Fruit fly (Drosophila melanogaster) whole organism, embryonic: ENCODE data around the gene Abca3.

Experiments used
- CG10431 ChIP-seq: fragments of 200-800 bp; sonication (Bioruptor generic); optimal IDR thresholded peaks from 3 replicates; lab custom pipeline; 2018; ENCODE audit warnings: missing biosample characterization, mild to moderate bottlenecking, missing genetic modification characterization
- CG13775 ChIP-seq: fragments of 200-800 bp; sonication (Bioruptor generic); optimal IDR thresholded peaks from 3 replicates; lab custom pipeline; 2017; ENCODE audit warnings: missing biosample characterization, mild to moderate bottlenecking, missing genetic modification characterization
- CG17829 ChIP-seq: fragments of 200-800 bp; optimal IDR thresholded peaks from 2 replicates; lab custom pipeline; 2019; ENCODE audit warnings: missing biosample characterization, mild to moderate bottlenecking, missing genetic modification characterization, moderate library complexity
- CG18764 ChIP-seq: fragments of 200-800 bp; sonication (Bioruptor generic); optimal IDR thresholded peaks from 3 replicates; lab custom pipeline; 2016; ENCODE audit warnings: missing biosample characterization, missing genetic modification characterization
- CG30020 ChIP-seq: fragments of 200-800 bp; optimal IDR thresholded peaks from 2 replicates; lab custom pipeline; 2019; ENCODE audit warnings: missing biosample characterization, mild to moderate bottlenecking, missing genetic modification characterization, moderate library complexity
- CG30403 ChIP-seq: fragments of 200-800 bp; sonication (Bioruptor generic); optimal IDR thresholded peaks from 3 replicates; lab custom pipeline; 2016; ENCODE audit warnings: missing biosample characterization, missing genetic modification characterization
- CG30431 ChIP-seq: fragments of 200-800 bp; sonication (Bioruptor generic); optimal IDR thresholded peaks from 2 replicates; lab custom pipeline; 2017; ENCODE audit warnings: missing biosample characterization, missing genetic modification characterization
- CG3847 ChIP-seq: fragments of 200-800 bp; sonication (Bioruptor generic); IDR thresholded peaks from 2 replicates; pipeline ENCODE4 v1.3.6; 2022; ENCODE audit warnings: missing biosample characterization, missing genetic modification characterization
- CG3995 ChIP-seq: fragments of 200-800 bp; sonication (Bioruptor generic); optimal IDR thresholded peaks from 3 replicates; lab custom pipeline; 2016; ENCODE audit warnings: missing biosample characterization, missing genetic modification characterization
- CG4404 ChIP-seq: fragments of 200-800 bp; sonication (Bioruptor generic); IDR thresholded peaks from 2 replicates; pipeline ENCODE4 v1.3.6; 2022; ENCODE audit warnings: missing biosample characterization, missing genetic modification characterization
- CG5953 ChIP-seq: fragments of 200-800 bp; sonication (Bioruptor generic); IDR thresholded peaks from 2 replicates; pipeline ENCODE4 v1.3.6; 2022; ENCODE audit warnings: missing biosample characterization, missing genetic modification characterization
- Camta ChIP-seq: fragments of 200-800 bp; sonication (Bioruptor generic); optimal IDR thresholded peaks from 2 replicates; lab custom pipeline; 2016; ENCODE audit warnings: missing biosample characterization, missing genetic modification characterization
- CoRest ChIP-seq: fragments of 200-800 bp; sonication (Bioruptor generic); optimal IDR thresholded peaks from 3 replicates; lab custom pipeline; 2018; ENCODE audit warnings: missing biosample characterization, mild to moderate bottlenecking, missing genetic modification characterization, moderate library complexity
- D ChIP-seq, 2 experiments: fragments of 200-800 bp in 1 of 2; fragments of >200 bp in 1 of 2; sonication (Bioruptor generic) in 1 of 2; optimal IDR thresholded peaks; 2 replicates in 1 of 2; 3 replicates in 1 of 2; lab custom pipeline; 2017; ENCODE audit warnings: mild to moderate bottlenecking in 1 of 2, missing biosample characterization in 1 of 2, missing genetic modification characterization in 1 of 2, missing genetic modification reagents in 1 of 2
- Dll ChIP-seq: fragments of 200-800 bp; sonication (Bioruptor generic); IDR thresholded peaks from 4 replicates; pipeline ENCODE4 v1.3.6; 2022; ENCODE audit warnings: missing biosample characterization, missing genetic modification characterization; ENCODE audit not compliant: partially characterized antibody
- Ets97D ChIP-seq: fragments of 200-800 bp; sonication (Bioruptor generic); optimal IDR thresholded peaks from 3 replicates; lab custom pipeline; 2016; ENCODE audit warnings: missing biosample characterization, missing genetic modification characterization
- Gug ChIP-seq: fragments of 200-800 bp; sonication (Bioruptor generic); IDR thresholded peaks from 4 replicates; pipeline ENCODE4 v1.3.6; 2022; ENCODE audit warnings: missing biosample characterization, missing genetic modification characterization
- H15 ChIP-seq: fragments of 200-800 bp; sonication (Bioruptor generic); IDR thresholded peaks from 3 replicates; pipeline ENCODE4 v1.3.6; 2022; ENCODE audit warnings: missing biosample characterization, missing genetic modification characterization
- HLHmδ ChIP-seq: fragments of 200-800 bp; sonication (Bioruptor generic); optimal IDR thresholded peaks from 2 replicates; lab custom pipeline; 2018; ENCODE audit warnings: missing biosample characterization, mild to moderate bottlenecking, missing genetic modification characterization, moderate library complexity
- HmgZ ChIP-seq: fragments of 200-800 bp; sonication (Bioruptor generic); optimal IDR thresholded peaks from 2 replicates; lab custom pipeline; 2018; ENCODE audit warnings: missing biosample characterization, mild to moderate bottlenecking, missing genetic modification characterization
- Kr ChIP-seq: fragments of 200-800 bp; sonication (Bioruptor generic); optimal IDR thresholded peaks from 2 replicates; lab custom pipeline; 2017; ENCODE audit warnings: missing biosample characterization, mild to moderate bottlenecking, missing genetic modification characterization
- Nf-YC ChIP-seq: fragments of 200-800 bp; optimal IDR thresholded peaks from 3 replicates; lab custom pipeline; 2019; ENCODE audit warnings: missing biosample characterization, mild to moderate bottlenecking, missing genetic modification characterization, moderate library complexity
- PHDP ChIP-seq: fragments of 200-800 bp; sonication (Bioruptor generic); optimal IDR thresholded peaks from 3 replicates; lab custom pipeline; 2018; ENCODE audit warnings: missing biosample characterization, mild to moderate bottlenecking, missing genetic modification characterization, moderate library complexity
- Spps ChIP-seq: fragments of 200-800 bp; sonication (Bioruptor generic); optimal IDR thresholded peaks from 2 replicates; lab custom pipeline; 2018; ENCODE audit warnings: missing biosample characterization, mild to moderate bottlenecking, missing genetic modification characterization
- Stat92E ChIP-seq, 3 experiments: fragments of >200 bp in 2 of 3; fragments of 200-800 bp in 1 of 3; sonication (Bioruptor generic) in 1 of 3; optimal IDR thresholded peaks; 2 replicates each; lab custom pipeline; 2017 to 2019; ENCODE audit warnings: missing biosample characterization in 3 of 3, missing genetic modification characterization in 3 of 3, mild to moderate bottlenecking in 1 of 3, moderate library complexity in 1 of 3
- ab ChIP-seq: fragments of 200-800 bp; sonication (Bioruptor generic); optimal IDR thresholded peaks from 2 replicates; lab custom pipeline; 2016; ENCODE audit warnings: missing biosample characterization, missing genetic modification characterization
- ara ChIP-seq: fragments of 200-800 bp; sonication (Bioruptor generic); IDR thresholded peaks from 2 replicates; pipeline ENCODE4 v1.3.6; 2022; ENCODE audit warnings: missing biosample characterization, missing genetic modification characterization
- ase ChIP-seq: fragments of 200-800 bp; sonication (Bioruptor generic); IDR thresholded peaks from 3 replicates; pipeline ENCODE4 v1.3.6; 2022; ENCODE audit warnings: missing biosample characterization, missing genetic modification characterization
- az2 ChIP-seq: fragments of 200-800 bp; sonication (Bioruptor generic); optimal IDR thresholded peaks from 3 replicates; lab custom pipeline; 2016; ENCODE audit warnings: missing biosample characterization, missing genetic modification characterization
- bowl ChIP-seq: fragments of 200-800 bp; sonication (Bioruptor generic); IDR thresholded peaks from 2 replicates; pipeline ENCODE4 v1.3.6; 2022; ENCODE audit warnings: missing biosample characterization, missing genetic modification characterization
- chif ChIP-seq, 2 experiments: fragments of 200-800 bp; sonication (Bioruptor generic); optimal IDR thresholded peaks; 3 replicates each; lab custom pipeline; 2016; ENCODE audit warnings: missing biosample characterization in 2 of 2, missing genetic modification characterization in 2 of 2
- crc ChIP-seq: fragments of 200-800 bp; sonication (Bioruptor generic); optimal IDR thresholded peaks from 2 replicates; lab custom pipeline; 2016; ENCODE audit warnings: missing biosample characterization, missing genetic modification characterization
- dpn ChIP-seq, 2 experiments: fragments of 200-800 bp; sonication (Bioruptor generic); optimal IDR thresholded peaks; 3 replicates each; lab custom pipeline; 2016; ENCODE audit warnings: missing biosample characterization in 2 of 2, missing genetic modification characterization in 2 of 2
- esg ChIP-seq: fragments of 200-800 bp; sonication (Bioruptor generic); conservative IDR thresholded peaks from 2 replicates; pipeline ENCODE4 v1.3.6; 2022; ENCODE audit warnings: missing biosample characterization, missing genetic modification characterization
- eve ChIP-seq, 2 experiments: fragments of >200 bp; optimal IDR thresholded peaks; 2 replicates each; lab custom pipeline; 2017; ENCODE audit warnings: missing biosample characterization in 2 of 2, missing genetic modification characterization in 2 of 2
- gfzf ChIP-seq: fragments of 200-800 bp; sonication (Bioruptor generic); optimal IDR thresholded peaks from 2 replicates; lab custom pipeline; 2016; ENCODE audit warnings: missing biosample characterization, mild to moderate bottlenecking, missing genetic modification characterization, moderate library complexity
- grn ChIP-seq: fragments of 200-800 bp; sonication (Bioruptor generic); optimal IDR thresholded peaks from 3 replicates; lab custom pipeline; 2017; ENCODE audit warnings: missing biosample characterization, missing genetic modification characterization
- hb ChIP-seq: fragments of 200-800 bp; sonication (Bioruptor generic); IDR thresholded peaks from 3 replicates; pipeline ENCODE4 v1.3.6; 2022; ENCODE audit warnings: missing biosample characterization, missing genetic modification characterization; ENCODE audit not compliant: partially characterized antibody
- pan ChIP-seq, 4 experiments: fragments of >200 bp in 3 of 4; fragments of 200-800 bp in 1 of 4; sonication (Bioruptor generic) in 1 of 4; optimal IDR thresholded peaks in 3 of 4; IDR thresholded peaks in 1 of 4; 2 replicates each; pipeline versions ENCODE4 v1.3.6 to Lab custom; 2017 to 2022; ENCODE audit warnings: missing biosample characterization in 2 of 4, missing genetic modification characterization in 2 of 4, mixed read lengths in 1 of 4
- pros ChIP-seq: fragments of 200-800 bp; sonication (Bioruptor generic); optimal IDR thresholded peaks from 3 replicates; lab custom pipeline; 2019; ENCODE audit warnings: missing biosample characterization, mild to moderate bottlenecking, missing genetic modification characterization, moderate library complexity
- sima ChIP-seq: fragments of 200-800 bp; sonication (Bioruptor generic); optimal IDR thresholded peaks from 2 replicates; lab custom pipeline; 2016; ENCODE audit warnings: missing biosample characterization, missing genetic modification characterization
- slbo ChIP-seq: fragments of 200-800 bp; sonication (Bioruptor generic); IDR thresholded peaks from 2 replicates; pipeline ENCODE4 v1.3.6; 2022; ENCODE audit warnings: missing biosample characterization, missing genetic modification characterization
- vnd ChIP-seq: fragments of 200-800 bp; sonication (Bioruptor generic); IDR thresholded peaks from 3 replicates; pipeline ENCODE4 v1.3.6; 2022; ENCODE audit warnings: missing biosample characterization, missing genetic modification characterization; ENCODE audit not compliant: partially characterized antibody
- vvl ChIP-seq: fragments of 200-800 bp; sonication (Bioruptor generic); IDR thresholded peaks from 2 replicates; pipeline ENCODE4 v1.3.6; 2022; ENCODE audit warnings: missing biosample characterization, missing genetic modification characterization
- z ChIP-seq: fragments of 200-800 bp; sonication (Bioruptor generic); IDR thresholded peaks from 3 replicates; pipeline ENCODE4 v1.3.6; 2022; ENCODE audit warnings: missing biosample characterization, missing genetic modification characterization

Gene Abca3

DNA sequence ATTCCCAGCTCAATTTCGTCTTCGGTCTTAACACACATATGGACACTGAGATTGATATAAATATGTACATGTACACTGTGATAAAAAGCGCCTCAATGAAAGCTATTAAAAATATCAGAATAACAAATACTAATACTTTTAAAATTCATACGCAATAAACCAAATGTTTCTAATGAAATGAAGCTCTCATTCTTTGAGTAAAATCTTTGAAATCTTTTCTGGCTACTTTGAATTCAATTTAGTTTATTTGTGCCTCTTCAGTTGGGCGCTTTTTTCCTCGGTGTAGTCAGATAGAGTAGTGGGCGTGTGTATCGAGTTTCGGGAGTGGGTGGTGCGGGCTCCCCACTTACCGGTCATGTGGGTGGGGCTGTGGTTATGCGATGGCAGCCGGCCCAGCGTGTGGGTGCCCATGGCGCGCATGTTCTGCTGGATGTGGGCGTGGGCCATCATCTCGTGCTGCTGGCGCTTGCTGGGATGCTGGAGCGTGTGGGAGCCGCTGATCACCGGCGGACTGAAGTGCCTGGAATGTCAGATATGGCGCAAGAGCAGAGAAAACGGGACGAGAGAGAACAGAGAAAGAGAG, 28.1 kb upstream of the Abca3 start (continued):
- TF ChIP-seq grn (GFP tag; lab: Kevin White, UChicago) = no peak
- no peak for TF ChIP-seq sima (GFP tag; lab: Kevin White, UChicago)
- peak; percentile 1 for TF ChIP-seq az2 (GFP tag; lab: Kevin White, UChicago)
- TF ChIP-seq CG18764 (GFP tag; lab: Kevin White, UChicago) = no peak

DNA sequence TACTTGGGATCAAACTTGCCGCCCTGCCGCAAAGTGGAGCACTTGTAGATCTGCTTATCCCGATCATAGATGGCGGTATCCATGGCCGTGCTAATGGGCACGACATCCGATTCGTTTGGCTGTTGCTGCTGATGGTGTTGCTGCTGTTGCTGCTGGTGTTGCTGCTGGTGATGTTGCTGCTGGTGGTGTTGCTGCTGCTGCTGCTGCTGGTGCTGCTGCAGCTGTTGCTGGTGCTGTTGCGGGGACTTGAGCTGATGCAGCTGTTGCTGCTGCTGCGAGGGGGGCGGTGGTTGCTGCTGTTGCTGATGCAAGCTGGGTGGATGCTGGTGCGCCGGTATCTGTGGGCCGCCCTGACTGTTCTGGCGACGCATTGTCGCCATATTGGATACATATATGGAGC, 26.7 kb upstream of the Abca3 start:
- TF ChIP-seq PHDP (tag; lab: Kevin White, UChicago) (no peak), chif (GFP tag; optimal IDR thresholded peaks at IDR 0.05; lab: Kevin White, UChicago) (no peak), slbo (no peak), bowl (GFP tag; lab: Robert Waterston, UW) (no peak), ase (GFP tag; lab: Robert Waterston, UW) (no peak), H15 (GFP tag; lab: Robert Waterston, UW) (no peak), CG30431 (GFP tag; lab: Kevin White, UChicago) (no peak), ara (no peak), pros (no peak), CG13775 (GFP tag; lab: Kevin White, UChicago) (no peak), CG30020 (tag; lab: Kevin White, UChicago) (no peak), vnd (GFP tag; lab: Robert Waterston, UW) (no peak)

DNA sequence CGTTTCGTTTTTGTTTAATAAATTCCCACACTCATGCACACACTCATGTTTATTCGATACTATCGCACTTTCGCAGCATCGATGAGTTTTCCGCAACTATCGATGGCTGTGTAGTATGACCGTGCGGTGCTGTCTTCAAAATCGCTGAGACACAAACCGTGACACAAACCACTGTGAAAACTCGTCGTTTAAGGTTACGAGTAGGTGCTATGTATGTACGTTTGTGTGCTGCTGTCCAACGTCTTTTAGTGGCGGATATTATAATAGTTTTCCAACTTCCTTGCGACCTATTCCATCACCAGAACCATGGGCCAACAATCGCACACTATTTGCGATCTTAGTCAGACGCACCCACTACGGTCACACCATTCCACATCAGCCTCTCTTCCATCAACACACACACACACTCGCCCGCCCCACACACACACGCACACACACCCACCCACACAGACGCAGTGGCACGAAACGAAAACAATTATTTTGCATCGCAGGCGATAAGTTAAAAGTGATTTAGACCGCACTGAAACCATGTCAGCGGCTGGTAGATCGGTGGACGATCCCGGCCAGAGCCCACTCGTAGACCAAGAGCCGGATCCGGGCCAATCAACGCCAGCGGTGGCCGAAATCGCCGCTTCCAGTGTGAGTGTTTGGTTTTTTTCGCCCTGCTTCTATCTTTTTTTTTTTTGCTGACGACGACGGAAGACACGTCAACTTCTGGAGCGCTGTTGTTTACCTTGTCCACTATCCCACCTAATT, 17.6 kb upstream of the Abca3 start, which contains the start of the genes Dd and CG1486:
Gene Dd (minus strand): TSS at position 77 of the 756 bp plus-strand sequence.
Gene CG1486 (plus strand): TSS at position 114 of the 756 bp plus-strand sequence.
- TF ChIP-seq CG3847 (GFP tag; lab: Robert Waterston, UW) = peak; percentile 42; the same call in 1 of the 2 replicates
- no peak for TF ChIP-seq Gug (GFP tag; lab: Robert Waterston, UW)
- peak; percentile 94 for TF ChIP-seq gfzf
- TF ChIP-seq CG4404 (GFP tag; lab: Robert Waterston, UW) = no peak
- peak; percentile 37 for TF ChIP-seq HmgZ (tag; lab: Kevin White, UChicago)
- no peak for TF ChIP-seq Camta (GFP tag; lab: Kevin White, UChicago)
- peak; percentile 23 for TF ChIP-seq HLHmδ
- no peak for TF ChIP-seq CG10431 (GFP tag; lab: Kevin White, UChicago)
- no peak for TF ChIP-seq vvl (GFP tag; lab: Robert Waterston, UW)
- TF ChIP-seq eve (GFP tag; optimal IDR thresholded peaks at IDR 0.05; lab: Kevin White, UChicago) = no peak
- no peak for TF ChIP-seq pan (optimal IDR thresholded peaks at IDR 0.05; lab: Kevin White, UChicago)
- TF ChIP-seq pan (GFP tag; optimal IDR thresholded peaks at IDR 0.05 in 1 of 2, IDR thresholded peaks at IDR 0.05 in 1 of 2) = peak in 1 of 2 experiments; percentile 21
- TF ChIP-seq z = no peak
- no peak for TF ChIP-seq Spps (tag; lab: Kevin White, UChicago)
- TF ChIP-seq Dll = peak; percentile 86
- no peak for TF ChIP-seq Kr (GFP tag; lab: Kevin White, UChicago)
- no peak for TF ChIP-seq esg (GFP tag; lab: Robert Waterston, UW)
- peak; percentile 32 for TF ChIP-seq D (optimal IDR thresholded peaks at IDR 0.05; lab: Kevin White, UChicago)
- TF ChIP-seq D (GFP tag; optimal IDR thresholded peaks at IDR 0.05; lab: Kevin White, UChicago) = no peak
- peak; percentile 81 for TF ChIP-seq Ets97D (GFP tag; lab: Kevin White, UChicago)
- no peak for TF ChIP-seq bowl (GFP tag; lab: Robert Waterston, UW)
- TF ChIP-seq CG3995 = peak; percentile 76
- TF ChIP-seq CoRest = peak; percentile 37
- no peak for TF ChIP-seq crc (GFP tag; lab: Kevin White, UChicago)
- TF ChIP-seq CG5953 (GFP tag; lab: Robert Waterston, UW) = no peak
- TF ChIP-seq dpn (GFP tag; optimal IDR thresholded peaks at IDR 0.05; lab: Kevin White, UChicago) = peak in 1 of 2 experiments; percentile 1
- peak in 1 of 3 experiments; percentile 4 for TF ChIP-seq Stat92E (GFP tag; optimal IDR thresholded peaks at IDR 0.05; lab: Kevin White, UChicago)
- peak; percentile 16 for TF ChIP-seq CG30403
- TF ChIP-seq Nf-YC (tag; lab: Kevin White, UChicago) = peak; percentile 47
- TF ChIP-seq ab = no peak
- peak; percentile 90 for TF ChIP-seq hb (GFP tag; lab: Robert Waterston, UW)
- TF ChIP-seq CG17829 (tag; lab: Kevin White, UChicago) = peak; percentile 35
